Fruit fly (Drosophila melanogaster): Measurements from ENCODE around the gene CG9590.

CG9590 gene

dm6 chr3R:15806341-15806740 is 19.8 kb downstream of the CG9590 start:
- TF ChIP-seq foxo (GFP tag; optimal IDR thresholded peaks at IDR 0.05) (peak in 1 of 2 experiments; percentile 26), ey (GFP tag; optimal IDR thresholded peaks at IDR 0.05) (no peak), HLH106 (tag; optimal IDR thresholded peaks at IDR 0.05) (peak; percentile 8), Sp1 (GFP tag; optimal IDR thresholded peaks at IDR 0.05) (peak; percentile 12), woc (GFP tag; optimal IDR thresholded peaks at IDR 0.05) (peak; percentile 63), fru (GFP tag; optimal IDR thresholded peaks at IDR 0.05) (peak; percentile 9)

dm6 chr3R:15807306-15807705 is 20.8 kb downstream of the CG9590 start:
- TF ChIP-seq Hr78 (GFP tag; optimal IDR thresholded peaks at IDR 0.05): no peak
- no peak for TF ChIP-seq CG32264 (GFP tag; optimal IDR thresholded peaks at IDR 0.05)
- TF ChIP-seq psq (GFP tag; optimal IDR thresholded peaks at IDR 0.05): no peak
- TF ChIP-seq fru (GFP tag; optimal IDR thresholded peaks at IDR 0.05): no peak
- no peak for TF ChIP-seq br (GFP tag; optimal IDR thresholded peaks at IDR 0.05)
- TF ChIP-seq Dfd (GFP tag; optimal IDR thresholded peaks at IDR 0.05): no peak
- no peak for TF ChIP-seq h (GFP tag; optimal IDR thresholded peaks at IDR 0.05)
- TF ChIP-seq woc (GFP tag; optimal IDR thresholded peaks at IDR 0.05): no peak
- TF ChIP-seq dsf (GFP tag; optimal IDR thresholded peaks at IDR 0.05; ENCODE audit: borderline replicate concordance): no peak
- no peak for TF ChIP-seq jim (GFP tag; optimal IDR thresholded peaks at IDR 0.05)
- TF ChIP-seq Hnf4 (GFP tag; optimal IDR thresholded peaks at IDR 0.05): no peak
- no peak for TF ChIP-seq N (GFP tag; optimal IDR thresholded peaks at IDR 0.05)
- no peak for TF ChIP-seq lola (GFP tag; optimal IDR thresholded peaks at IDR 0.05)
- TF ChIP-seq dmrt93B (GFP tag; optimal IDR thresholded peaks at IDR 0.05): no peak

- no peak for TF ChIP-seq Hnf4 (GFP tag; optimal IDR thresholded peaks at IDR 0.05)
- no peak for TF ChIP-seq brk (GFP tag; optimal IDR thresholded peaks at IDR 0.05)
- no peak for TF ChIP-seq Vsx2 (GFP tag; optimal IDR thresholded peaks at IDR 0.05; ENCODE audit: partially characterized antibody)
- TF ChIP-seq HLH106 (tag; optimal IDR thresholded peaks at IDR 0.05): no peak
- peak; percentile 72 for TF ChIP-seq psq (GFP tag; optimal IDR thresholded peaks at IDR 0.05)
- no peak for TF ChIP-seq Sp1 (GFP tag; optimal IDR thresholded peaks at IDR 0.05)
- peak; percentile 86 for TF ChIP-seq fru (GFP tag; optimal IDR thresholded peaks at IDR 0.05)
- no peak for TF ChIP-seq usp (GFP tag; optimal IDR thresholded peaks at IDR 0.05)
- TF ChIP-seq dl (GFP tag; optimal IDR thresholded peaks at IDR 0.05; ENCODE audit: insufficient read depth in 1 of 2, partially characterized antibody in 2 of 2): no peak
- no peak for TF ChIP-seq tai (GFP tag; optimal IDR thresholded peaks at IDR 0.05)
Observed at dm6 chr3R:15807877-15808381, 21.4 kb downstream of the CG9590 start.

dm6 chr3R:15810369-15810768 is 23.9 kb downstream of the CG9590 start:
- TF ChIP-seq ey (GFP tag; optimal IDR thresholded peaks at IDR 0.05): no peak

dm6 chr3R:15814150-15814549 is 27.6 kb downstream of the CG9590 start:
- TF ChIP-seq CG32264 (GFP tag; optimal IDR thresholded peaks at IDR 0.05): no peak
- no peak for TF ChIP-seq woc (GFP tag; optimal IDR thresholded peaks at IDR 0.05)
- peak; percentile 60 for TF ChIP-seq Dfd (GFP tag; optimal IDR thresholded peaks at IDR 0.05)

dm6 chr3R:15816276-15816675 is 29.8 kb downstream of the CG9590 start:
- TF ChIP-seq Hr78 (GFP tag; optimal IDR thresholded peaks at IDR 0.05) (no peak), Dfd (GFP tag; optimal IDR thresholded peaks at IDR 0.05) (no peak), fru (GFP tag; optimal IDR thresholded peaks at IDR 0.05) (peak; percentile 21), HLH106 (tag; optimal IDR thresholded peaks at IDR 0.05) (no peak), h (GFP tag; optimal IDR thresholded peaks at IDR 0.05) (peak; percentile 48), br (GFP tag; optimal IDR thresholded peaks at IDR 0.05) (no peak), Hnf4 (GFP tag; optimal IDR thresholded peaks at IDR 0.05) (peak; percentile 7), foxo (GFP tag; optimal IDR thresholded peaks at IDR 0.05) (peak in 1 of 2 experiments; percentile 43), Myc (optimal IDR thresholded peaks at IDR 0.05) (no peak), ey (GFP tag; optimal IDR thresholded peaks at IDR 0.05) (peak; percentile 7), Jra (GFP tag; optimal IDR thresholded peaks at IDR 0.05) (no peak), dl (GFP tag; optimal IDR thresholded peaks at IDR 0.05; ENCODE audit: insufficient read depth in 1 of 2, partially characterized antibody in 2 of 2) (no peak)

- TF ChIP-seq Vsx2 (GFP tag; optimal IDR thresholded peaks at IDR 0.05; ENCODE audit: partially characterized antibody): no peak
- TF ChIP-seq pan (optimal IDR thresholded peaks at IDR 0.05): no peak
- no peak for TF ChIP-seq Myc (optimal IDR thresholded peaks at IDR 0.05)
- TF ChIP-seq usp (GFP tag; optimal IDR thresholded peaks at IDR 0.05): no peak
- TF ChIP-seq sv (GFP tag; optimal IDR thresholded peaks at IDR 0.05): no peak
- TF ChIP-seq h (GFP tag; optimal IDR thresholded peaks at IDR 0.05): no peak
- no peak for TF ChIP-seq GATAd (GFP tag; optimal IDR thresholded peaks at IDR 0.05)
Observed at dm6 chr3R:15825521-15825920, 39.0 kb downstream of the CG9590 start, which contains the start of gene CG4576. CG4576 (plus strand) TSS chr3R:15825747.

Measured in whole organism, wandering third instar larva.